Fruit fly (Drosophila melanogaster) whole organism, embryonic: Measurements from ENCODE around the gene CG17930.

ENCODE experiments used
- Abd-B ChIP-seq: fragments of 200-800 bp; sonication (Bioruptor generic); optimal IDR thresholded peaks from 2 replicates; lab custom pipeline; 2018; ENCODE audit warnings: missing biosample characterization, mild to moderate bottlenecking, missing genetic modification characterization, moderate library complexity
- CG10267 ChIP-seq: fragments of 200-800 bp; sonication (Bioruptor generic); optimal IDR thresholded peaks from 2 replicates; lab custom pipeline; 2018; ENCODE audit warnings: missing biosample characterization, mild to moderate bottlenecking, missing genetic modification characterization, moderate library complexity
- CG10274 ChIP-seq: fragments of 200-800 bp; sonication (Bioruptor generic); optimal IDR thresholded peaks from 3 replicates; lab custom pipeline; 2017; ENCODE audit warnings: missing biosample characterization, mild to moderate bottlenecking, missing genetic modification characterization
- CG10366 ChIP-seq: fragments of 200-800 bp; sonication (Bioruptor generic); IDR thresholded peaks from 2 replicates; pipeline ENCODE4 v1.3.6; 2022; ENCODE audit warnings: missing biosample characterization, missing genetic modification characterization
- CG14441 ChIP-seq: fragments of 200-800 bp; sonication (Bioruptor generic); IDR thresholded peaks from 2 replicates; pipeline ENCODE4 v1.3.6; 2022; ENCODE audit warnings: missing biosample characterization, missing genetic modification characterization
- CG15514 ChIP-seq: fragments of 200-800 bp; sonication (Bioruptor generic); optimal IDR thresholded peaks from 3 replicates; lab custom pipeline; 2017; ENCODE audit warnings: missing biosample characterization, missing genetic modification characterization, mild to moderate bottlenecking, moderate library complexity, missing genetic modification reagents
- CG15696 ChIP-seq: fragments of 200-800 bp; sonication (Bioruptor generic); optimal IDR thresholded peaks from 2 replicates; lab custom pipeline; 2019; ENCODE audit warnings: missing biosample characterization, mild to moderate bottlenecking, missing genetic modification characterization, moderate library complexity
- CG18011 ChIP-seq: fragments of 200-800 bp; sonication (Bioruptor generic); optimal IDR thresholded peaks from 2 replicates; lab custom pipeline; 2017; ENCODE audit warnings: missing biosample characterization, missing genetic modification characterization, mild to moderate bottlenecking, moderate library complexity, missing genotype
- CG2199 ChIP-seq: fragments of 200-800 bp; sonication (Bioruptor generic); IDR thresholded peaks from 3 replicates; pipeline ENCODE4 v1.3.6; 2022; ENCODE audit warnings: missing biosample characterization, missing genetic modification characterization
- CG2202 ChIP-seq: fragments of 200-800 bp; sonication (Bioruptor generic); optimal IDR thresholded peaks from 2 replicates; lab custom pipeline; 2018; ENCODE audit warnings: missing biosample characterization, mild to moderate bottlenecking, missing genetic modification characterization
- CG2712 ChIP-seq: fragments of 200-800 bp; optimal IDR thresholded peaks from 3 replicates; lab custom pipeline; 2019; ENCODE audit warnings: missing biosample characterization, mild to moderate bottlenecking, missing genetic modification characterization, moderate library complexity
- CG30020 ChIP-seq: fragments of 200-800 bp; optimal IDR thresholded peaks from 2 replicates; lab custom pipeline; 2019; ENCODE audit warnings: missing biosample characterization, mild to moderate bottlenecking, missing genetic modification characterization, moderate library complexity
- CG33213 ChIP-seq: fragments of 200-800 bp; sonication (Bioruptor generic); optimal IDR thresholded peaks from 3 replicates; lab custom pipeline; 2016; ENCODE audit warnings: missing biosample characterization, missing genetic modification characterization
- CG3847 ChIP-seq: fragments of 200-800 bp; sonication (Bioruptor generic); IDR thresholded peaks from 2 replicates; pipeline ENCODE4 v1.3.6; 2022; ENCODE audit warnings: missing biosample characterization, missing genetic modification characterization
- CG8924 ChIP-seq: fragments of 200-800 bp; optimal IDR thresholded peaks from 3 replicates; lab custom pipeline; 2019; ENCODE audit warnings: missing biosample characterization, mild to moderate bottlenecking, missing genetic modification characterization, moderate library complexity
- CG9932 ChIP-seq: fragments of 200-800 bp; sonication (Bioruptor generic); IDR thresholded peaks from 2 replicates; pipeline ENCODE4 v1.3.6; 2022; ENCODE audit warnings: missing biosample characterization, missing genetic modification characterization
- CHES-1-like ChIP-seq: fragments of 200-800 bp; sonication (Bioruptor generic); optimal IDR thresholded peaks from 2 replicates; lab custom pipeline; 2016; ENCODE audit warnings: missing biosample characterization, missing genetic modification characterization
- D19A ChIP-seq: fragments of 200-800 bp; optimal IDR thresholded peaks from 3 replicates; lab custom pipeline; 2019; ENCODE audit warnings: missing biosample characterization, mild to moderate bottlenecking, missing genetic modification characterization, moderate library complexity
- Dp ChIP-seq: fragments of 200-800 bp; sonication (Bioruptor generic); optimal IDR thresholded peaks from 2 replicates; lab custom pipeline; 2018; ENCODE audit warnings: missing biosample characterization, mild to moderate bottlenecking, missing genetic modification characterization, moderate library complexity
- Drgx ChIP-seq: fragments of 200-800 bp; sonication (Bioruptor generic); IDR thresholded peaks from 2 replicates; pipeline ENCODE4 v1.3.6; 2022; ENCODE audit warnings: missing biosample characterization, missing genetic modification characterization
- E2f2 ChIP-seq: fragments of 200-800 bp; sonication (Bioruptor generic); IDR thresholded peaks from 2 replicates; pipeline ENCODE4 v1.3.6; 2022; ENCODE audit warnings: missing biosample characterization, missing genetic modification characterization
- MBD-R2 ChIP-seq: fragments of 200-800 bp; sonication (Bioruptor generic); IDR thresholded peaks from 2 replicates; pipeline ENCODE4 v1.3.6; 2022; ENCODE audit warnings: missing biosample characterization, missing genetic modification characterization
- Nf-YC ChIP-seq: fragments of 200-800 bp; optimal IDR thresholded peaks from 3 replicates; lab custom pipeline; 2019; ENCODE audit warnings: missing biosample characterization, mild to moderate bottlenecking, missing genetic modification characterization, moderate library complexity
- Opbp ChIP-seq: fragments of 200-800 bp; sonication (Bioruptor generic); IDR thresholded peaks from 3 replicates; pipeline ENCODE4 v1.3.6; 2022; ENCODE audit warnings: missing biosample characterization, missing genetic modification characterization; ENCODE audit not compliant: partially characterized antibody
- Scr ChIP-seq: fragments of 200-800 bp; sonication (Bioruptor generic); IDR thresholded peaks from 2 replicates; pipeline ENCODE4 v1.3.6; 2022; ENCODE audit warnings: missing biosample characterization, missing genetic modification characterization; ENCODE audit not compliant: partially characterized antibody
- Sin3A ChIP-seq: fragments of >200 bp; optimal IDR thresholded peaks from 2 replicates; lab custom pipeline; 2018
- Stat92E ChIP-seq, 3 experiments: fragments of >200 bp in 2 of 3; fragments of 200-800 bp in 1 of 3; sonication (Bioruptor generic) in 1 of 3; optimal IDR thresholded peaks; 2 replicates each; lab custom pipeline; 2017 to 2019; ENCODE audit warnings: missing biosample characterization in 3 of 3, missing genetic modification characterization in 3 of 3, mild to moderate bottlenecking in 1 of 3, moderate library complexity in 1 of 3
- amos ChIP-seq: fragments of 200-800 bp; sonication (Bioruptor generic); IDR thresholded peaks from 2 replicates; pipeline ENCODE4 v1.3.6; 2022; ENCODE audit warnings: missing biosample characterization, missing genetic modification characterization; ENCODE audit not compliant: partially characterized antibody
- aop ChIP-seq: fragments of 200-800 bp; sonication (Bioruptor generic); IDR thresholded peaks from 2 replicates; pipeline ENCODE4 v1.3.6; 2022; ENCODE audit warnings: missing biosample characterization, missing genetic modification characterization
- btn ChIP-seq: fragments of 200-800 bp; sonication (Bioruptor generic); optimal IDR thresholded peaks from 2 replicates; lab custom pipeline; 2016; ENCODE audit warnings: missing biosample characterization, missing genetic modification characterization
- crp ChIP-seq, 2 experiments: fragments of 200-800 bp; sonication (Bioruptor generic); optimal IDR thresholded peaks; 2 replicates in 1 of 2; 3 replicates in 1 of 2; lab custom pipeline; 2017; ENCODE audit warnings: missing biosample characterization in 2 of 2, missing genetic modification characterization in 2 of 2, mild to moderate bottlenecking in 1 of 2, moderate library complexity in 1 of 2
- dm ChIP-seq: fragments of 200-800 bp; sonication (Bioruptor generic); optimal IDR thresholded peaks from 3 replicates; lab custom pipeline; 2016; ENCODE audit warnings: missing biosample characterization, missing genetic modification characterization
- ewg ChIP-seq: fragments of 200-800 bp; sonication (Bioruptor generic); optimal IDR thresholded peaks from 3 replicates; lab custom pipeline; 2017; ENCODE audit warnings: mild to moderate bottlenecking, missing biosample characterization, missing genetic modification reagents, missing genetic modification characterization
- knrl ChIP-seq: fragments of 200-800 bp; sonication (Bioruptor generic); IDR thresholded peaks from 3 replicates; pipeline ENCODE4 v1.3.6; 2022; ENCODE audit warnings: missing biosample characterization, missing genetic modification characterization; ENCODE audit not compliant: partially characterized antibody
- lab ChIP-seq: fragments of 200-800 bp; sonication (Bioruptor generic); optimal IDR thresholded peaks from 3 replicates; lab custom pipeline; 2017; ENCODE audit warnings: missing biosample characterization, missing genetic modification characterization, mild to moderate bottlenecking, moderate library complexity, missing genetic modification reagents
- nmo ChIP-seq: fragments of 200-800 bp; sonication (Bioruptor generic); optimal IDR thresholded peaks from 2 replicates; lab custom pipeline; 2018; ENCODE audit warnings: missing biosample characterization, mild to moderate bottlenecking, missing genetic modification characterization, moderate library complexity
- pfk ChIP-seq: fragments of 200-800 bp; sonication (Bioruptor generic); optimal IDR thresholded peaks from 2 replicates; lab custom pipeline; 2018; ENCODE audit warnings: missing biosample characterization, mild to moderate bottlenecking, missing genetic modification characterization, moderate library complexity
- pho ChIP-seq: fragments of 200-800 bp; sonication (Bioruptor generic); optimal IDR thresholded peaks from 2 replicates; lab custom pipeline; 2016; ENCODE audit warnings: missing biosample characterization, missing genetic modification characterization
- prd ChIP-seq, 3 experiments: fragments of >200 bp in 2 of 3; fragments of 200-800 bp in 1 of 3; sonication (Bioruptor generic) in 1 of 3; optimal IDR thresholded peaks in 2 of 3; IDR thresholded peaks in 1 of 3; 2 replicates in 2 of 3; 3 replicates in 1 of 3; pipeline versions ENCODE4 v1.3.6 to Lab custom; 2017 to 2022; ENCODE audit warnings: missing biosample characterization in 1 of 3, missing genetic modification characterization in 1 of 3
- rib ChIP-seq: fragments of 200-800 bp; sonication (Bioruptor generic); IDR thresholded peaks from 2 replicates; pipeline ENCODE4 v1.3.6; 2022; ENCODE audit warnings: missing biosample characterization, missing genetic modification characterization
- scrt ChIP-seq: fragments of 200-800 bp; sonication (Bioruptor generic); optimal IDR thresholded peaks from 2 replicates; lab custom pipeline; 2018; ENCODE audit warnings: missing biosample characterization, mild to moderate bottlenecking, missing genetic modification characterization, moderate library complexity
- sna ChIP-seq: fragments of 200-800 bp; sonication (Bioruptor generic); IDR thresholded peaks from 2 replicates; pipeline ENCODE4 v1.3.6; 2022; ENCODE audit warnings: missing biosample characterization, missing genetic modification characterization; ENCODE audit not compliant: partially characterized antibody
- tap ChIP-seq: fragments of 200-800 bp; optimal IDR thresholded peaks from 3 replicates; lab custom pipeline; 2019; ENCODE audit warnings: missing biosample characterization, mild to moderate bottlenecking, missing genetic modification characterization, moderate library complexity
- vnd ChIP-seq: fragments of 200-800 bp; sonication (Bioruptor generic); IDR thresholded peaks from 3 replicates; pipeline ENCODE4 v1.3.6; 2022; ENCODE audit warnings: missing biosample characterization, missing genetic modification characterization; ENCODE audit not compliant: partially characterized antibody
- zfh2 ChIP-seq: fragments of 200-800 bp; sonication (Bioruptor generic); optimal IDR thresholded peaks from 2 replicates; lab custom pipeline; 2016; ENCODE audit warnings: missing biosample characterization, missing genetic modification characterization

Gene CG17930

DNA sequence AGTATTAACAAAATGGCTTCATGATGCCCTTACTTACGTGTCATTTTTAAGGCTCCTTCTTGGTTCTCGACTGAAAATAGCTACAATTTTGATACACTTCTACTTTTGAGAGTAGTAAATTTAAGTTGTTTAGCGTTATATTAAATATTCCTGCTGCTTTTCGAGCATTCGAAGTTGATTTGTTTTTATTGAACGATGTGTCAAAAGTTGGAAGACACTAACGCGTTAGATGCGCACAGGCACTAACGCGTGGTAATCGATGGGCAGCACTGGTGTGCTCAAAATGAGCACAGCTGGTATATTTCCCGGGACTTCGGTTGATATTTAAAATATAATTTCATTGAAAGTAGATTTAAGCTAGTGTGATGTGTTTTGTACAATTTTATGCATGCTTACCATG, 31.4 kb downstream of the CG17930 start, which contains the start of gene CG17931 (continued):
- TF ChIP-seq nmo (GFP tag; lab: Kevin White, UChicago): peak; percentile 62
- peak; percentile 83 for TF ChIP-seq MBD-R2
- no peak for TF ChIP-seq CG9932 (GFP tag; lab: Robert Waterston, UW)
- no peak for TF ChIP-seq sna
- TF ChIP-seq CG10366 (GFP tag; lab: Robert Waterston, UW): no peak
- TF ChIP-seq CG10267 (tag; lab: Kevin White, UChicago): peak; percentile 42
- TF ChIP-seq tap (tag; lab: Kevin White, UChicago): peak; percentile 31
- TF ChIP-seq Opbp (GFP tag; lab: Robert Waterston, UW): peak; percentile 56; the same call in 2 of the 3 replicates
- peak; percentile 78 for TF ChIP-seq CG2199
- peak; percentile 72 for TF ChIP-seq CG8924 (tag; lab: Kevin White, UChicago)
- peak; percentile 32; the same call in 1 of the 2 replicates for TF ChIP-seq CG3847 (GFP tag; lab: Robert Waterston, UW)
- TF ChIP-seq knrl: no peak; the same call in 2 of the 3 replicates
- TF ChIP-seq crp (GFP tag; optimal IDR thresholded peaks at IDR 0.05; lab: Kevin White, UChicago): peak in 1 of 2 experiments; percentile 79
- peak; percentile 27 for TF ChIP-seq Sin3A (lab: Kevin White, UChicago)
- TF ChIP-seq D19A (tag; lab: Kevin White, UChicago): peak; percentile 36
- TF ChIP-seq CG33213 (GFP tag; lab: Kevin White, UChicago): peak; percentile 35
- TF ChIP-seq CHES-1-like (GFP tag; lab: Kevin White, UChicago): peak; percentile 20
- TF ChIP-seq btn (GFP tag; lab: Kevin White, UChicago): no peak
- TF ChIP-seq CG2712: peak; percentile 44
- peak; percentile 91 for TF ChIP-seq E2f2 (GFP tag; lab: Robert Waterston, UW)
- no peak for TF ChIP-seq aop (GFP tag; lab: Robert Waterston, UW)
- no peak for TF ChIP-seq CG10274 (GFP tag; lab: Kevin White, UChicago)
- TF ChIP-seq Drgx: no peak
- TF ChIP-seq CG15514: peak; percentile 62
- peak; percentile 3; the same call in 1 of the 2 replicates for TF ChIP-seq amos (GFP tag; lab: Robert Waterston, UW)
- peak; percentile 2 for TF ChIP-seq dm (GFP tag; lab: Kevin White, UChicago)
- peak; percentile 39 for TF ChIP-seq Nf-YC (tag; lab: Kevin White, UChicago)
- peak; percentile 64 for TF ChIP-seq ewg (GFP tag; lab: Kevin White, UChicago)
- no peak for TF ChIP-seq CG18011 (GFP tag; lab: Kevin White, UChicago)
- TF ChIP-seq CG15696 (tag; lab: Kevin White, UChicago): no peak
- TF ChIP-seq Abd-B: peak; percentile 27
- no peak for TF ChIP-seq CG2202 (tag; lab: Kevin White, UChicago)
- peak in 1 of 3 experiments; percentile 55 for TF ChIP-seq Stat92E (GFP tag; optimal IDR thresholded peaks at IDR 0.05; lab: Kevin White, UChicago)

DNA sequence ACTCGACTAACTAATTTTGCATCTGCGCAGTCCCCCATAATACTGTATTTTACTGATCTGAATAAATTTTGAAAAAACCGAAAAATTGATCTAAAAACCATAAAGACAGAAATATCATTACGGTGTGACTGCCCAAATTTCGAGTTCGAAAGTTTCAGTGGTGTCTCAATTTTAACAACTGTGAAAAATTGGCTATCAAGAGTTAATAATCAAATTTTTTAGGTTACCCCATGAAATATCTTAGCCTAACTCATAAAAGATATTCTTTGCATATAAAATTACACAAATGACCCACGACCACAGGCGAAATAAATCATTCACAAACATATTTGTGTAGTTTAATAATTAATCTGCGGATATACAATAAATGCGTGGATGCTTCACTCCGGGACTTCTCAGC, 32.4 kb downstream of the CG17930 start, which contains the start of gene CG42446:
CG42446 (minus strand) TSS at position 101 of the 400 bp plus-strand sequence.
- TF ChIP-seq pho (GFP tag; lab: Kevin White, UChicago) (no peak), lab (GFP tag; lab: Kevin White, UChicago) (no peak), vnd (GFP tag; lab: Robert Waterston, UW) (no peak), scrt (GFP tag; lab: Kevin White, UChicago) (no peak), zfh2 (GFP tag; lab: Kevin White, UChicago) (no peak), prd (optimal IDR thresholded peaks at IDR 0.05; lab: Kevin White, UChicago) (no peak), prd (GFP tag; IDR thresholded peaks at IDR 0.05; lab: Robert Waterston, UW) (no peak), pfk (GFP tag; lab: Kevin White, UChicago) (no peak), Dp (no peak), CG30020 (tag; lab: Kevin White, UChicago) (no peak), Scr (no peak), CG14441 (GFP tag; lab: Robert Waterston, UW) (no peak), rib (GFP tag; lab: Robert Waterston, UW) (no peak)
